Worm (Caenorhabditis elegans): Measurements from ENCODE around the gene F57H12.5.
"Not testable (repeated sequence)": the region's sequence is repeated elsewhere in the genome, so short reads cannot be mapped to it uniquely, and the experiment has no call there.

DNA sequence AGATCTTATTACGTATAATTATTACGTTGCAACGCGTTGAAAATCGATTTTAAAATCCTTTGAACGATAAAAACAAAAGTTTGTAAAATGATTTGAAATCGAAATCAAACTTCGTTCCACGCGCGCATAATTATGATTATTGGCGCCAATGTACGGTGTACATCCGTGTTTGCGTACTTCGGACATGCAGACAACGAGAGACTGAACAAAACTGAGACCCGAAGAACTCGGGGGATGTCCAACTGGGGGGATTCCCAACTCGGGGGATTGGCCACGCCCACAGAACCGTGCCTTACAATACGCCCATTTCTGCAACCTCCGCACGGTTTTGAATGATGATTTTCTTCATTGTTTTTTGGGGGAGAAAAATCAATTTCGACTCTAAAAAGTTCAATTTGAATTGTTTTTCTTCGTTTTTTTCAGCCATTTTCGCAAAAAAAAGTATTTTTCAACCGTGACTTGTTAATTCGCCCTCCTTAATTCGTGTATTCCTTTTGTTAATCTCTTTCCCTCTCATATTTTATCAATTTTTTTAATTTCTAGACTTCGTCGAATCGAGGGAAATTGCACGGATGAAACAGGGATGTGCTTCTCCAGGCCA lies 20.1 kb upstream of the F57H12.5 start, which contains the start of gene F20D12.12:
- TF ChIP-seq flt-1 (GFP tag; IDR thresholded peaks at IDR 0.05) (peak; percentile 84), T22C8.4 (GFP tag; IDR thresholded peaks at IDR 0.05) (peak; percentile 47; the same call in 1 of the 2 replicates), cog-1 (tag; optimal IDR thresholded peaks at IDR 0.05) (peak; percentile 66), tab-1 (GFP tag; IDR thresholded peaks at IDR 0.05) (peak; percentile 37; the same call in 1 of the 2 replicates)
- TF ChIP-seq ztf-29 (GFP tag; IDR thresholded peaks at IDR 0.05), result not testable (repeated sequence)

Data from whole organism, midembryonic.